Worm (Caenorhabditis elegans) whole organism, mixed stage, embryonic: ENCODE data around the gene C07G2.5.

Source experiments
- bed-3 ChIP-seq: fragments of 200-800 bp; sonication (Bioruptor generic); optimal IDR thresholded peaks from 3 replicates; lab custom pipeline; 2018; ENCODE audit warnings: mild to moderate bottlenecking, missing genetic modification characterization, moderate library complexity, missing compliant biosample characterization
- ceh-43 ChIP-seq: fragments of 200-800 bp; sonication (Bioruptor generic); optimal IDR thresholded peaks from 2 replicates; lab custom pipeline; 2018; ENCODE audit warnings: mild to moderate bottlenecking, missing genetic modification characterization, moderate library complexity, missing compliant biosample characterization
- elt-3 ChIP-seq: fragments of 150-350 bp; optimal IDR thresholded peaks from 2 replicates; lab custom pipeline; 2014; ENCODE audit warnings: missing biosample characterization, missing genetic modification characterization
- mep-1 ChIP-seq: fragments of 150-350 bp; optimal IDR thresholded peaks from 2 replicates; lab custom pipeline; 2017; ENCODE audit warnings: missing biosample characterization, missing genetic modification reagents, missing genetic modification characterization, inconsistent platforms
- mls-2 ChIP-seq: sonication (generic microtip); optimal IDR thresholded peaks from 2 replicates; lab custom pipeline; 2016; ENCODE audit warnings: mild to moderate bottlenecking, missing genetic modification characterization, moderate library complexity, missing compliant biosample characterization
- nhr-237 ChIP-seq: fragments of 150-350 bp; optimal IDR thresholded peaks from 2 replicates; lab custom pipeline; 2014; ENCODE audit warnings: missing biosample characterization, missing genetic modification characterization
- nhr-76 ChIP-seq: sonication (generic microtip); optimal IDR thresholded peaks from 2 replicates; lab custom pipeline; 2017; ENCODE audit warnings: missing biosample characterization, missing genetic modification characterization
- pha-4 ChIP-seq: fragments of 150-350 bp; optimal IDR thresholded peaks from 2 replicates; lab custom pipeline; 2018; ENCODE audit warnings: missing biosample characterization, missing genetic modification reagents, missing genetic modification characterization
- zip-8 ChIP-seq: fragments of 150-350 bp; optimal IDR thresholded peaks from 2 replicates; lab custom pipeline; 2014; ENCODE audit warnings: missing biosample characterization, missing genetic modification characterization

DNA sequence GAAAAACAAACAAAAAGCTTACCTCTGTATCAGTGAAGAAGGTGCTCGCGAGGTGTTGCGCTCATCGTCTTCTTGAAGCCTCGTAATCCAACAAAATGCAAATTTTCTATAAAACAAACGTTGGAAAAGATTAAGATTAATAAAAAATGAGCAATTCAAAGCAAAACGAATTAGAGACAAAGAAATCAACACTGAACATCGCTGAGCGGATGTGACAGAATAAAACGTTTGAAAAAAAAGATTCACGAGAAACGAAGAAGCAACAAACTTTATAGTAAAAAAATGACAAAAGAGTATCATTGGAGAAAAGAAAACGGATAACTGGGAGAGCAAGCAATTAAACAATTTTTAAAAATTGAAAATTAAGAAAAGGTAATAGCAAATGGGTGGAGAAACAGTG is at the start of gene C07G2.5, which contains the start of gene atf-7:
- TF ChIP-seq elt-3 (tag; lab: Kevin White, UChicago) (no peak), mep-1 (tag; lab: Kevin White, UChicago) (no peak), pha-4 (tag; lab: Kevin White, UChicago) (no peak), nhr-76 (tag; lab: Kevin White, UChicago) (no peak), nhr-237 (tag; lab: Kevin White, UChicago) (no peak), bed-3 (GFP tag; lab: Kevin White, UChicago) (no peak), ceh-43 (GFP tag; lab: Kevin White, UChicago) (no peak), mls-2 (tag; lab: Kevin White, UChicago) (no peak), zip-8 (tag; lab: Kevin White, UChicago) (no peak)
